Worm (Caenorhabditis elegans) whole organism, mixed stage, embryonic: Measurements from ENCODE around the gene pho-10.

Source experiments
- M03D4.4 ChIP-seq: sonication (generic microtip); optimal IDR thresholded peaks from 2 replicates; lab custom pipeline; 2017; ENCODE audit warnings: mild to moderate bottlenecking, missing genetic modification characterization, missing compliant biosample characterization
- bed-3 ChIP-seq: fragments of 200-800 bp; sonication (Bioruptor generic); optimal IDR thresholded peaks from 3 replicates; lab custom pipeline; 2018; ENCODE audit warnings: mild to moderate bottlenecking, missing genetic modification characterization, moderate library complexity, missing compliant biosample characterization
- blmp-1 ChIP-seq: fragments of 150-350 bp; optimal IDR thresholded peaks from 2 replicates; lab custom pipeline; 2014; ENCODE audit warnings: missing biosample characterization, missing genetic modification characterization
- ceh-39 ChIP-seq: fragments of 150-350 bp; optimal IDR thresholded peaks from 2 replicates; lab custom pipeline; 2014; ENCODE audit warnings: missing biosample characterization, missing genetic modification characterization
- ceh-43 ChIP-seq: fragments of 200-800 bp; sonication (Bioruptor generic); optimal IDR thresholded peaks from 2 replicates; lab custom pipeline; 2018; ENCODE audit warnings: mild to moderate bottlenecking, missing genetic modification characterization, moderate library complexity, missing compliant biosample characterization
- ceh-83 ChIP-seq: fragments of 200-800 bp; sonication (Bioruptor generic); optimal IDR thresholded peaks from 2 replicates; lab custom pipeline; 2018; ENCODE audit warnings: mild to moderate bottlenecking, missing genetic modification characterization, missing compliant biosample characterization
- ces-1 ChIP-seq: fragments of 150-350 bp; optimal IDR thresholded peaks from 2 replicates; lab custom pipeline; 2014; ENCODE audit warnings: missing biosample characterization, missing genetic modification reagents, missing genetic modification characterization
- cnd-1 ChIP-seq: fragments of 200-800 bp; sonication (Bioruptor generic); optimal IDR thresholded peaks from 2 replicates; lab custom pipeline; 2018; ENCODE audit warnings: mild to moderate bottlenecking, missing genetic modification characterization, missing compliant biosample characterization
- drap-1 ChIP-seq: fragments of 200-800 bp; sonication (Bioruptor generic); optimal IDR thresholded peaks from 3 replicates; lab custom pipeline; 2018; ENCODE audit warnings: mild to moderate bottlenecking, missing genetic modification characterization, missing compliant biosample characterization
- elt-1 ChIP-seq: sonication (generic microtip); optimal IDR thresholded peaks from 2 replicates; lab custom pipeline; 2017; ENCODE audit warnings: missing genetic modification characterization, mild to moderate bottlenecking, missing compliant biosample characterization, antibody characterized with exemption, moderate library complexity, borderline replicate concordance; ENCODE audit not compliant: insufficient read depth
- elt-3 ChIP-seq: fragments of 150-350 bp; optimal IDR thresholded peaks from 2 replicates; lab custom pipeline; 2014; ENCODE audit warnings: missing biosample characterization, missing genetic modification characterization
- flh-1 ChIP-seq: fragments of 200-800 bp; sonication (Bioruptor generic); optimal IDR thresholded peaks from 2 replicates; lab custom pipeline; 2018; ENCODE audit warnings: mild to moderate bottlenecking, missing genetic modification characterization, moderate library complexity, missing compliant biosample characterization
- ham-2 ChIP-seq: fragments of 200-800 bp; sonication (Bioruptor generic); optimal IDR thresholded peaks from 2 replicates; lab custom pipeline; 2018; ENCODE audit warnings: mild to moderate bottlenecking, missing genetic modification characterization, missing compliant biosample characterization
- hlh-1 ChIP-seq: fragments of 150-350 bp; optimal IDR thresholded peaks from 2 replicates; lab custom pipeline; 2014; ENCODE audit warnings: missing biosample characterization, missing genetic modification reagents, missing genetic modification characterization
- lin-13 ChIP-seq: fragments of 150-350 bp; optimal IDR thresholded peaks from 2 replicates; lab custom pipeline; 2014; ENCODE audit warnings: missing biosample characterization, missing genetic modification characterization
- lin-32 ChIP-seq: fragments of 200-800 bp; sonication (Bioruptor generic); optimal IDR thresholded peaks from 2 replicates; lab custom pipeline; 2018; ENCODE audit warnings: mild to moderate bottlenecking, missing genetic modification characterization, missing compliant biosample characterization
- lsy-2 ChIP-seq: fragments of 150-350 bp; optimal IDR thresholded peaks from 2 replicates; lab custom pipeline; 2014; ENCODE audit warnings: missing biosample characterization, missing genetic modification characterization
- mab-5 ChIP-seq: fragments of 150-350 bp; optimal IDR thresholded peaks from 2 replicates; lab custom pipeline; 2014; ENCODE audit warnings: missing biosample characterization, missing genetic modification characterization
- mep-1 ChIP-seq: fragments of 150-350 bp; optimal IDR thresholded peaks from 2 replicates; lab custom pipeline; 2017; ENCODE audit warnings: missing biosample characterization, missing genetic modification reagents, missing genetic modification characterization, inconsistent platforms
- mls-2 ChIP-seq: sonication (generic microtip); optimal IDR thresholded peaks from 2 replicates; lab custom pipeline; 2016; ENCODE audit warnings: mild to moderate bottlenecking, missing genetic modification characterization, moderate library complexity, missing compliant biosample characterization
- nhr-12 ChIP-seq: fragments of 150-350 bp; optimal IDR thresholded peaks from 2 replicates; lab custom pipeline; 2014; ENCODE audit warnings: missing biosample characterization, missing genetic modification characterization
- nhr-2 ChIP-seq: fragments of 150-350 bp; optimal IDR thresholded peaks from 2 replicates; lab custom pipeline; 2014; ENCODE audit warnings: missing biosample characterization, missing genetic modification characterization
- nhr-237 ChIP-seq: fragments of 150-350 bp; optimal IDR thresholded peaks from 2 replicates; lab custom pipeline; 2014; ENCODE audit warnings: missing biosample characterization, missing genetic modification characterization
- nhr-28 ChIP-seq: fragments of 150-350 bp; optimal IDR thresholded peaks from 2 replicates; lab custom pipeline; 2014; ENCODE audit warnings: missing biosample characterization, missing genetic modification characterization
- nhr-76 ChIP-seq: sonication (generic microtip); optimal IDR thresholded peaks from 2 replicates; lab custom pipeline; 2017; ENCODE audit warnings: missing biosample characterization, missing genetic modification characterization
- pha-4 ChIP-seq: fragments of 150-350 bp; optimal IDR thresholded peaks from 2 replicates; lab custom pipeline; 2018; ENCODE audit warnings: missing biosample characterization, missing genetic modification reagents, missing genetic modification characterization
- sem-2 ChIP-seq: fragments of 200-800 bp; sonication (Bioruptor generic); optimal IDR thresholded peaks from 2 replicates; lab custom pipeline; 2018; ENCODE audit warnings: mild to moderate bottlenecking, missing genetic modification characterization, missing compliant biosample characterization
- snpc-4 ChIP-seq: fragments of 150-350 bp; optimal IDR thresholded peaks from 2 replicates; lab custom pipeline; 2014; ENCODE audit warnings: missing biosample characterization, missing genetic modification characterization
- sptf-1 ChIP-seq: sonication (generic microtip); optimal IDR thresholded peaks from 2 replicates; lab custom pipeline; 2017; ENCODE audit warnings: mild to moderate bottlenecking, missing genetic modification characterization, moderate library complexity, missing compliant biosample characterization
- tbx-8 ChIP-seq: fragments of 200-800 bp; sonication (Bioruptor generic); optimal IDR thresholded peaks from 2 replicates; lab custom pipeline; 2018; ENCODE audit warnings: mild to moderate bottlenecking, missing genetic modification characterization, moderate library complexity, missing compliant biosample characterization
- unc-120 ChIP-seq: sonication (generic microtip); optimal IDR thresholded peaks from 2 replicates; lab custom pipeline; 2017; ENCODE audit warnings: missing genetic modification characterization, missing compliant biosample characterization; ENCODE audit not compliant: poor library complexity, severe bottlenecking
- unc-39 ChIP-seq: fragments of 150-350 bp; optimal IDR thresholded peaks from 2 replicates; lab custom pipeline; 2014; ENCODE audit warnings: missing biosample characterization, missing genetic modification characterization
- unc-62 ChIP-seq: fragments of 150-350 bp; optimal IDR thresholded peaks from 2 replicates; lab custom pipeline; 2014; ENCODE audit warnings: missing biosample characterization, missing genetic modification reagents, missing genetic modification characterization
- zip-8 ChIP-seq: fragments of 150-350 bp; optimal IDR thresholded peaks from 2 replicates; lab custom pipeline; 2014; ENCODE audit warnings: missing biosample characterization, missing genetic modification characterization
- ztf-11 ChIP-seq: fragments of 150-350 bp; optimal IDR thresholded peaks from 2 replicates; lab custom pipeline; 2014; ENCODE audit warnings: missing biosample characterization, missing genetic modification characterization

pho-10 gene

DNA sequence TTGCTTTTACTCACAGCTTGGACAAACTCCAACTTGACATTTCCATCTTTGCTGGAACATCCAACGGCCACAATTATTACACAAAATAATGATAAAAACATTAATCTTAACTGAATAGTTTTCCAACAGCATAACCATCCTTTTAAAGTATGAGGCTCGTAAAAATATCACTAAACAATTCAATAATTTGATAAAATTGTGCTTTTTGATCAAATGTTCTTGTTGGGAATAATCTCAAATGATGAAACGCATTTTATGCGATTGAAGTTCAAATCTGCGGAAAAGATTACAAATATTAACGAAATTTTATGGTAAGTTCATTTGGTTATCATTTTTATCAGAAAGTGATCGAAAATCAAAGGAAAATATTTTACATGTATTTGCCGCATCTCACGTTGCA, at the start of gene pho-10:
TSS of gene pho-10 (minus strand) at position 101 of the 400 bp plus-strand sequence.
- TF ChIP-seq ham-2 (GFP tag; lab: Kevin White, UChicago) (no peak), mab-5 (tag; lab: Kevin White, UChicago) (no peak), pha-4 (tag; lab: Kevin White, UChicago) (no peak), unc-39 (tag; lab: Kevin White, UChicago) (no peak)

ce11 chrII:9967999-9968706, 47.8 kb upstream of the pho-10 start, which contains the start of the genes R53.4 and psf-1:
TSS of gene R53.4 (minus strand) at chrII:9968049.
TSS of gene psf-1 (plus strand) at chrII:9968673.
- TF ChIP-seq elt-1 (tag; lab: Kevin White, UChicago) (no peak), sptf-1 (tag; lab: Kevin White, UChicago) (no peak), unc-120 (tag; lab: Kevin White, UChicago) (no peak), bed-3 (no peak), zip-8 (tag; lab: Kevin White, UChicago) (no peak), mep-1 (peak; percentile 81), pha-4 (tag; lab: Kevin White, UChicago) (no peak), nhr-28 (no peak), nhr-2 (no peak), nhr-12 (tag; lab: Kevin White, UChicago) (no peak), mls-2 (no peak), flh-1 (no peak), M03D4.4 (tag; lab: Kevin White, UChicago) (no peak), ham-2 (GFP tag; lab: Kevin White, UChicago) (peak; percentile 58), nhr-76 (tag; lab: Kevin White, UChicago) (no peak), lin-32 (GFP tag; lab: Kevin White, UChicago) (no peak), nhr-237 (peak; percentile 51), ceh-39 (tag; lab: Kevin White, UChicago) (no peak), sem-2 (GFP tag; lab: Kevin White, UChicago) (no peak), elt-3 (no peak), snpc-4 (tag; lab: Kevin White, UChicago) (no peak), ces-1 (peak; percentile 0), unc-62 (GFP tag; lab: Kevin White, UChicago) (no peak), blmp-1 (tag; lab: Kevin White, UChicago) (no peak), hlh-1 (tag; lab: Kevin White, UChicago) (peak; percentile 4), mab-5 (tag; lab: Kevin White, UChicago) (no peak), unc-39 (tag; lab: Kevin White, UChicago) (no peak), tbx-8 (GFP tag; lab: Kevin White, UChicago) (no peak), lsy-2 (tag; lab: Kevin White, UChicago) (peak; percentile 71), drap-1 (GFP tag; lab: Kevin White, UChicago) (no peak), ceh-83 (GFP tag; lab: Kevin White, UChicago) (no peak), ceh-43 (no peak), cnd-1 (no peak), lin-13 (tag; lab: Kevin White, UChicago) (no peak)

DNA sequence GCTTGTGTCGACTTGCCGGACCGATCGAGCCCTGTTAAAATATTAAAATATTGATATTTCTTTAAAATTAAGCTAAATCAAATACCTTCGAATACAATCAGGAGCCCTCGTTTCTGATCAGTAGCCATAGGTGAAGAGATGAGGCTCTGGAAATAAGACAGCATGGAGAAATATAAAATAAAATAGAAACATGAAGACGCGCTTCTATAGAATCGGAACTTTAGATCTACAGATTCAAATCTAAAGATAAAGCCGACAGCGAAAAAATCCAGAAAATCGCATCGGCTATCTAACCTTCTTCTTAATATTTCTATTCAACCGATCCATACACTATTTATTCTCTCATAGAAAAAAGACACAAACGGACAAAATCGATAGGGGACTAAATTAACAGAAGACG, 46.6 kb upstream of the pho-10 start, which contains the start of gene dtmk-1:
TSS of gene dtmk-1 (minus strand) at position 146 of the 400 bp plus-strand sequence.
- TF ChIP-seq elt-1 (tag; lab: Kevin White, UChicago) = peak; percentile 86
- no peak for TF ChIP-seq ceh-39 (tag; lab: Kevin White, UChicago)
- no peak for TF ChIP-seq elt-3
- TF ChIP-seq ham-2 (GFP tag; lab: Kevin White, UChicago) = no peak
- TF ChIP-seq, all 35 proteins: peak for 1

DNA sequence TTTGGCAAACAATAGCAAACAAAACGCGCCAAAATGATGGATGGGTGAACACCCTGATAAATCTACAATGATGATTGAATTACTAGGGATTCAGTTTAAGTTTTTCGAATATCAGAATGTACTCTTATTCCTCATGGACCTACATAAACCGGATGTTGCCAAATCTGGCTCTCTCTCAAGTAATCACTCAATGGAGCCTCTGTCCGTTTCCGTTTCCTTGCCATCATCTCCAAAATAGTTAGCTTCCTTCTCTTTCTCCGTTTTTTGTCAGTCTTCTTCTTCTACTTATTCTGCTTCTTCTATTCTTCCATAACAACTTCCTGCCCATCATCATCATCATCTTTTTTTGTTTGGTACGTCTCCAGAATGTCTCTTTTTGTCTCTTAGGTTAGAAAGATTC, 45.0 kb upstream of the pho-10 start:
- no peak for TF ChIP-seq ztf-11
- TF ChIP-seq elt-3 = no peak
- no peak for TF ChIP-seq drap-1 (GFP tag; lab: Kevin White, UChicago)
- TF ChIP-seq nhr-12 (tag; lab: Kevin White, UChicago) = no peak
- TF ChIP-seq nhr-76 (tag; lab: Kevin White, UChicago) = no peak
